Fruit fly (Drosophila melanogaster): ENCODE results near the gene Tdh.

The Tdh gene

DNA sequence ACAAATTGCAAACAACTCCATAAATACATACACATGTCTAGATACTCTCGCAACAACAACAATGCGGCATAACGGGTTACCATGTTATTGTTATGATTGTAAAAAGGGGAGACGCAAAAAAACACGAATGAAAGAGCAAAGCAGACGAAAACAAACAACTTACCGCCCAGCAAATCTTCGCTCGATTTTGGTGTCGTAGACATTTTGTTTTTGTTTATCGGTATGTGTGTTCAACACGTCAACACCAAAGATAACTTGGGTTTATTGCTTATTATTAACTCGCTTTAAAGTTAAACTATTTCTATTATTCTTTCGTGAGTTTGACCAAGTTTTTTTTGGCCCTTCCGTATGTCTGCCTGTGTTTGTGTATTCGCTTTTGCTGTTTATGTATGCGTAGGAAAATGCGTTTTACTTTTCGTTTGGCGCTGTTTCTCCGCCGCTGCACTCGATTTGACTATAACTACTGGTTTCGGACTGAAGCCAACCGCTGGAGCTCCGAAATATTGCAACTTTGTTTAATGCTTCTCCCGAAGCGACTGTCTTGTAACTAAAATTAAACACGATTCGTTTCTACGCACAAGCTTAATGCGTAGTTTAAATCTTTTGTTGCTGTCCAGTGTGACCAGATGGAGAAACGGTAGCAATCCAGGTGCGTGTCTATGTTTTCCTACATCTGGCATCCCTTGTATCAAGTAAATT is 52.2 kb downstream of the Tdh start, which contains the start of gene BNIP3 (continued):
- TF ChIP-seq vfl (GFP tag; optimal IDR thresholded peaks at IDR 0.05) (no peak), hbn (GFP tag; IDR thresholded peaks at IDR 0.05; ENCODE audit: partially characterized antibody) (no peak), B-H2 (GFP tag; optimal IDR thresholded peaks at IDR 0.05) (no peak), CG2712 (tag; optimal IDR thresholded peaks at IDR 0.05) (peak; percentile 6), ewg (GFP tag; optimal IDR thresholded peaks at IDR 0.05) (no peak), CG8290 (GFP tag; optimal IDR thresholded peaks at IDR 0.05) (no peak), CG8290 (tag; optimal IDR thresholded peaks at IDR 0.05) (peak in 1 of 2 experiments; percentile 68), sr (GFP tag; IDR thresholded peaks at IDR 0.05) (no peak), CG5245 (GFP tag; optimal IDR thresholded peaks at IDR 0.05) (no peak), CG10431 (GFP tag; optimal IDR thresholded peaks at IDR 0.05) (no peak), CG14965 (GFP tag; optimal IDR thresholded peaks at IDR 0.05; ENCODE audit: borderline replicate concordance) (no peak), CG11247 (GFP tag; IDR thresholded peaks at IDR 0.05) (no peak), btn (GFP tag; optimal IDR thresholded peaks at IDR 0.05) (no peak), az2 (GFP tag; optimal IDR thresholded peaks at IDR 0.05) (no peak), Dp (GFP tag; optimal IDR thresholded peaks at IDR 0.05) (peak; percentile 78), CG31388 (GFP tag; optimal IDR thresholded peaks at IDR 0.05) (no peak), CG10959 (GFP tag; IDR thresholded peaks at IDR 0.05) (no peak), GATAe (GFP tag; conservative IDR thresholded peaks at IDR 0.05) (no peak), CG14014 (GFP tag; IDR thresholded peaks at IDR 0.05) (no peak), cato (GFP tag; optimal IDR thresholded peaks at IDR 0.05; ENCODE audit: borderline replicate concordance) (no peak), CG13123 (GFP tag; optimal IDR thresholded peaks at IDR 0.05) (no peak), CG31365 (tag; optimal IDR thresholded peaks at IDR 0.05) (peak; percentile 8), odd (GFP tag; optimal IDR thresholded peaks at IDR 0.05) (no peak), Side (GFP tag; optimal IDR thresholded peaks at IDR 0.05) (no peak), CG15514 (GFP tag; optimal IDR thresholded peaks at IDR 0.05) (peak; percentile 30), CTCF (GFP tag; optimal IDR thresholded peaks at IDR 0.05) (no peak), CG11723 (GFP tag; optimal IDR thresholded peaks at IDR 0.05) (no peak), D19A (tag; optimal IDR thresholded peaks at IDR 0.05) (no peak), Dfd (GFP tag; optimal IDR thresholded peaks at IDR 0.05) (no peak), bbx (GFP tag; IDR thresholded peaks at IDR 0.05; ENCODE audit: partially characterized antibody) (peak; percentile 58), CG3838 (GFP tag; optimal IDR thresholded peaks at IDR 0.05) (no peak), emc (GFP tag; optimal IDR thresholded peaks at IDR 0.05) (no peak), wor (GFP tag; IDR thresholded peaks at IDR 0.05) (no peak), E2f1 (GFP tag; IDR thresholded peaks at IDR 0.05) (0 out of 2 replicates have a peak, but pooled peaks have one; percentile 17), CG2116 (GFP tag; optimal IDR thresholded peaks at IDR 0.05) (no peak), sens (GFP tag) (peak; percentile 46), CG13624 (GFP tag; optimal IDR thresholded peaks at IDR 0.05) (peak; percentile 95), ftz-f1 (GFP tag; optimal IDR thresholded peaks at IDR 0.05) (no peak), CG17359 (tag; optimal IDR thresholded peaks at IDR 0.05) (peak; percentile 20), CG13424 (tag; optimal IDR thresholded peaks at IDR 0.05) (no peak), bsh (GFP tag; optimal IDR thresholded peaks at IDR 0.05) (no peak), Atf3 (GFP tag; optimal IDR thresholded peaks at IDR 0.05) (no peak), CG30020 (tag; optimal IDR thresholded peaks at IDR 0.05) (no peak), CG42726 (GFP tag; IDR thresholded peaks at IDR 0.05; ENCODE audit: partially characterized antibody) (no peak), CG17912 (GFP tag; optimal IDR thresholded peaks at IDR 0.05) (no peak), ci (GFP tag; IDR thresholded peaks at IDR 0.05) (no peak), Chrac-16 (GFP tag; optimal IDR thresholded peaks at IDR 0.05) (no peak), CG2889 (GFP tag; IDR thresholded peaks at IDR 0.05) (no peak), Abd-B (GFP tag; optimal IDR thresholded peaks at IDR 0.05) (no peak), CG7556 (GFP tag; optimal IDR thresholded peaks at IDR 0.05) (no peak), tgo (GFP tag; IDR thresholded peaks at IDR 0.05) (no peak), C15 (GFP tag; IDR thresholded peaks at IDR 0.05) (no peak)
